Worm (Caenorhabditis elegans) whole organism, L4/young adult: ENCODE results near the gene unc-27.

Source experiments
- W03F9.2 ChIP-seq: fragments of 150-350 bp; optimal IDR thresholded peaks from 2 replicates; lab custom pipeline; 2014; ENCODE audit warnings: missing biosample characterization, missing genetic modification characterization
- dao-5 ChIP-seq: sonication (generic microtip); optimal IDR thresholded peaks from 2 replicates; lab custom pipeline; 2016; ENCODE audit warnings: missing genotype, missing genetic modification characterization, moderate library complexity, missing compliant biosample characterization
- him-1 ChIP-seq: sonication (generic microtip); optimal IDR thresholded peaks from 2 replicates; lab custom pipeline; 2016; ENCODE audit warnings: missing genotype, missing genetic modification reagents, missing genetic modification characterization, missing compliant biosample characterization

ce11 chrX:8763607-8764006 lies 25.6 kb upstream of the unc-27 start, which contains the start of gene zig-12:
- TF ChIP-seq him-1 (tag; lab: Kevin White, UChicago) (no peak), W03F9.2 (tag; lab: Kevin White, UChicago) (no peak), dao-5 (no peak)
